Worm (Caenorhabditis elegans) whole organism, midembryonic: Measurements from ENCODE around the gene spe-42.

Source experiments
- T22C8.4 ChIP-seq: fragments of 200-800 bp; sonication (Bioruptor generic); IDR thresholded peaks from 2 replicates; pipeline ENCODE4 v1.3.6; 2022; ENCODE audit warnings: missing genetic modification characterization, missing compliant biosample characterization
- cog-1 ChIP-seq: sonication (generic microtip); optimal IDR thresholded peaks from 2 replicates; lab custom pipeline; 2016; ENCODE audit warnings: missing genetic modification characterization, missing compliant biosample characterization
- flt-1 ChIP-seq: fragments of 200-800 bp; sonication (Bioruptor generic); IDR thresholded peaks from 2 replicates; pipeline ENCODE4 v1.3.6; 2022; ENCODE audit warnings: missing genetic modification characterization, missing compliant biosample characterization
- klf-2 ChIP-seq: fragments of 200-800 bp; sonication (Bioruptor generic); conservative IDR thresholded peaks from 2 replicates; pipeline ENCODE4 v1.3.6; 2022; ENCODE audit warnings: missing genetic modification reagents, missing genetic modification characterization, missing compliant biosample characterization
- med-1 ChIP-seq: sonication (generic microtip); optimal IDR thresholded peaks from 2 replicates; lab custom pipeline; 2017; ENCODE audit warnings: missing genetic modification characterization, mild to moderate bottlenecking, missing compliant biosample characterization, antibody characterized with exemption, missing genetic modification reagents; ENCODE audit not compliant: insufficient read depth
- tab-1 ChIP-seq: fragments of 200-800 bp; sonication (Bioruptor generic); IDR thresholded peaks from 2 replicates; pipeline ENCODE4 v1.3.6; 2022; ENCODE audit warnings: missing genetic modification characterization, missing compliant biosample characterization
- ztf-23 ChIP-seq: fragments of 200-800 bp; sonication (Bioruptor generic); IDR thresholded peaks from 2 replicates; pipeline ENCODE4 v1.3.6; 2022; ENCODE audit warnings: missing genetic modification reagents, missing genetic modification characterization, missing compliant biosample characterization
- ztf-29 ChIP-seq: fragments of 200-800 bp; sonication (Bioruptor generic); IDR thresholded peaks from 2 replicates; pipeline ENCODE4 v1.3.6; 2022; ENCODE audit warnings: missing genetic modification reagents, missing genetic modification characterization, missing compliant biosample characterization

DNA sequence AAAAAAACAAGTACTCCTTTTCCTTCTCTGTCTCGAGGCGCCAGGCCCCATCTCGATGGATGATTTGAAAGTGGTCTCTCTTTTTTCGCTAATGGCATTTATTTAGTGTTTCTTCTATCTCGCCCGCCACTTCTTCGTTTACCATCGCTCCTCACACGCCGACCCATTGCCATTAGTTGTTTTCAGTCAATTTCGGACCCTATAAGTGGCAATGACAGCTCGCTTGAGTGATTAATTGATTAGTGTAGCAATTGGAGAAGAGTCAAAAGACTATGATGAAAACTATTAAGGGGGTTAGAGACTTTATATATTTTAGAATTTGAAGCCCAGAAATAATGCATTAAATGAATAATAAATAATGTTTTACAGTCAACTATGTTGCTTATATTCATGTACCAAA, 30.4 kb downstream of the spe-42 start:
- TF ChIP-seq ztf-29 (GFP tag; lab: Robert Waterston, UW) (no peak), ztf-23 (GFP tag; lab: Robert Waterston, UW) (no peak), flt-1 (GFP tag; lab: Robert Waterston, UW) (no peak), tab-1 (GFP tag; lab: Robert Waterston, UW) (no peak), med-1 (no peak), T22C8.4 (no peak), klf-2 (GFP tag; lab: Robert Waterston, UW) (no peak), cog-1 (no peak)
